Fruit fly (Drosophila melanogaster) whole organism, embryonic: ENCODE results near the gene Mrm2.

Experiments used
- Abd-B ChIP-seq: fragments of 200-800 bp; sonication (Bioruptor generic); optimal IDR thresholded peaks from 2 replicates; lab custom pipeline; 2018; ENCODE audit warnings: missing biosample characterization, mild to moderate bottlenecking, missing genetic modification characterization, moderate library complexity
- CG30020 ChIP-seq: fragments of 200-800 bp; optimal IDR thresholded peaks from 2 replicates; lab custom pipeline; 2019; ENCODE audit warnings: missing biosample characterization, mild to moderate bottlenecking, missing genetic modification characterization, moderate library complexity
- CG7357 ChIP-seq: fragments of 200-800 bp; sonication (Bioruptor generic); IDR thresholded peaks from 3 replicates; pipeline ENCODE4 v1.3.6; 2022; ENCODE audit warnings: missing biosample characterization, missing genetic modification characterization
- CG8765 ChIP-seq: fragments of 200-800 bp; sonication (Bioruptor generic); IDR thresholded peaks from 2 replicates; pipeline ENCODE4 v1.3.6; 2022; ENCODE audit warnings: missing biosample characterization, missing genetic modification characterization
- Dp ChIP-seq: fragments of 200-800 bp; sonication (Bioruptor generic); optimal IDR thresholded peaks from 2 replicates; lab custom pipeline; 2018; ENCODE audit warnings: missing biosample characterization, mild to moderate bottlenecking, missing genetic modification characterization, moderate library complexity
- Kr ChIP-seq: fragments of 200-800 bp; sonication (Bioruptor generic); optimal IDR thresholded peaks from 2 replicates; lab custom pipeline; 2017; ENCODE audit warnings: missing biosample characterization, mild to moderate bottlenecking, missing genetic modification characterization
- amos ChIP-seq: fragments of 200-800 bp; sonication (Bioruptor generic); IDR thresholded peaks from 2 replicates; pipeline ENCODE4 v1.3.6; 2022; ENCODE audit warnings: missing biosample characterization, missing genetic modification characterization; ENCODE audit not compliant: partially characterized antibody
- bcd ChIP-seq: fragments of 200-800 bp; sonication (Bioruptor generic); optimal IDR thresholded peaks from 2 replicates; lab custom pipeline; 2017; ENCODE audit warnings: missing biosample characterization, mild to moderate bottlenecking, missing genetic modification characterization
- eyg ChIP-seq: fragments of 200-800 bp; sonication (Bioruptor generic); optimal IDR thresholded peaks from 3 replicates; lab custom pipeline; 2016; ENCODE audit warnings: missing biosample characterization, missing genetic modification characterization
- gem ChIP-seq: fragments of 200-800 bp; sonication (Bioruptor generic); optimal IDR thresholded peaks from 2 replicates; lab custom pipeline; 2019; ENCODE audit warnings: missing biosample characterization, mild to moderate bottlenecking, missing genetic modification characterization, moderate library complexity
- hkb ChIP-seq, 2 experiments: fragments of 200-800 bp in 1 of 2; fragments of >200 bp in 1 of 2; sonication (Bioruptor generic) in 1 of 2; IDR thresholded peaks in 1 of 2; optimal IDR thresholded peaks in 1 of 2; 2 replicates each; pipeline versions ENCODE4 v1.3.6 to Lab custom; 2017 to 2022; ENCODE audit warnings: missing biosample characterization in 1 of 2, missing genetic modification characterization in 1 of 2
- mam ChIP-seq: fragments of 200-800 bp; sonication (Bioruptor generic); optimal IDR thresholded peaks from 3 replicates; lab custom pipeline; 2016; ENCODE audit warnings: missing biosample characterization, missing genetic modification characterization

dm6 chr3R:19847591-19848256 is 13.7 kb upstream of the Mrm2 start:
- no peak for TF ChIP-seq Kr
- no peak for TF ChIP-seq gem (tag; lab: Kevin White, UChicago)
- TF ChIP-seq Dp = no peak
- TF ChIP-seq bcd (GFP tag; lab: Kevin White, UChicago) = no peak
- TF ChIP-seq Abd-B = no peak
- TF ChIP-seq CG7357 = no peak
- no peak for TF ChIP-seq mam (GFP tag; lab: Kevin White, UChicago)
- TF ChIP-seq hkb (optimal IDR thresholded peaks at IDR 0.05; lab: Kevin White, UChicago) = no peak
- TF ChIP-seq hkb (GFP tag; IDR thresholded peaks at IDR 0.05; lab: Robert Waterston, UW) = peak; percentile 47
- no peak for TF ChIP-seq CG8765
- no peak for TF ChIP-seq eyg (GFP tag; lab: Kevin White, UChicago)
- no peak for TF ChIP-seq CG30020 (tag; lab: Kevin White, UChicago)
- TF ChIP-seq amos (GFP tag; lab: Robert Waterston, UW) = no peak
